Worm (Caenorhabditis elegans) whole organism, midembryonic: ENCODE data around the gene F20D6.12.
A peak's percentile ranks its signal among the peaks of the same experiment; 100 is the strongest.

Experiments
- T22C8.4 ChIP-seq: fragments of 200-800 bp; sonication (Bioruptor generic); IDR thresholded peaks from 2 replicates; pipeline ENCODE4 v1.3.6; 2022; ENCODE audit warnings: missing genetic modification characterization, missing compliant biosample characterization
- flt-1 ChIP-seq: fragments of 200-800 bp; sonication (Bioruptor generic); IDR thresholded peaks from 2 replicates; pipeline ENCODE4 v1.3.6; 2022; ENCODE audit warnings: missing genetic modification characterization, missing compliant biosample characterization
- ref-1 ChIP-seq: fragments of 200-800 bp; sonication (Bioruptor generic); conservative IDR thresholded peaks from 2 replicates; pipeline ENCODE4 v1.3.6; 2022; ENCODE audit warnings: missing genetic modification reagents, missing genetic modification characterization, missing compliant biosample characterization
- tab-1 ChIP-seq: fragments of 200-800 bp; sonication (Bioruptor generic); IDR thresholded peaks from 2 replicates; pipeline ENCODE4 v1.3.6; 2022; ENCODE audit warnings: missing genetic modification characterization, missing compliant biosample characterization
- ztf-23 ChIP-seq: fragments of 200-800 bp; sonication (Bioruptor generic); IDR thresholded peaks from 2 replicates; pipeline ENCODE4 v1.3.6; 2022; ENCODE audit warnings: missing genetic modification reagents, missing genetic modification characterization, missing compliant biosample characterization
- ztf-29 ChIP-seq: fragments of 200-800 bp; sonication (Bioruptor generic); IDR thresholded peaks from 2 replicates; pipeline ENCODE4 v1.3.6; 2022; ENCODE audit warnings: missing genetic modification reagents, missing genetic modification characterization, missing compliant biosample characterization

ce11 chrV:8235331-8235730 is 45.4 kb upstream of the F20D6.12 start:
- TF ChIP-seq tab-1 (no peak; the same call in 1 of the 2 replicates), T22C8.4 (GFP tag; lab: Robert Waterston, UW) (0 out of 2 replicates have a peak, but pooled peaks have one; percentile 40), ztf-23 (GFP tag; lab: Robert Waterston, UW) (0 out of 2 replicates have a peak, but pooled peaks have one; percentile 45), ref-1 (peak; percentile 47), flt-1 (GFP tag; lab: Robert Waterston, UW) (0 out of 2 replicates have a peak, but pooled peaks have one; percentile 68), ztf-29 (GFP tag; lab: Robert Waterston, UW) (peak; percentile 59; the same call in 1 of the 2 replicates)
